Fruit fly (Drosophila melanogaster): ENCODE measurements around the gene CG33687.

- no peak for TF ChIP-seq Hnf4 (GFP tag; optimal IDR thresholded peaks at IDR 0.05)
- TF ChIP-seq lola (GFP tag; optimal IDR thresholded peaks at IDR 0.05): no peak
- no peak for TF ChIP-seq Dfd (GFP tag; optimal IDR thresholded peaks at IDR 0.05)
These were observed 14.2 kb upstream of the CG33687 start for dm6 chr3L:16183493-16183892.
